Fruit fly (Drosophila melanogaster) whole organism, pupa: ENCODE data around the gene CG40472.

Experiments
- CG10348 ChIP-seq: fragments of 200-800 bp; sonication (Bioruptor generic); IDR thresholded peaks from 2 replicates; pipeline ENCODE4 v1.3.6; 2022; ENCODE audit warnings: missing biosample characterization, missing genetic modification characterization
- CG12605 ChIP-seq: fragments of 200-800 bp; sonication (Bioruptor generic); IDR thresholded peaks from 2 replicates; pipeline ENCODE4 v1.3.6; 2022; ENCODE audit warnings: missing biosample characterization, missing genetic modification characterization
- CG17806 ChIP-seq: fragments of 200-800 bp; sonication (Bioruptor generic); optimal IDR thresholded peaks from 2 replicates; lab custom pipeline; 2018; ENCODE audit warnings: missing biosample characterization, mild to moderate bottlenecking, missing genetic modification characterization, moderate library complexity
- CG32121 ChIP-seq: fragments of 200-800 bp; sonication (Bioruptor generic); IDR thresholded peaks from 2 replicates; pipeline ENCODE4 v1.3.6; 2022; ENCODE audit warnings: missing biosample characterization, missing genetic modification characterization
- CG34367 ChIP-seq: fragments of 200-800 bp; sonication (Bioruptor generic); optimal IDR thresholded peaks from 2 replicates; lab custom pipeline; 2018; ENCODE audit warnings: missing biosample characterization, mild to moderate bottlenecking, missing genetic modification characterization
- CG4496 ChIP-seq: fragments of 200-800 bp; sonication (Bioruptor generic); IDR thresholded peaks from 3 replicates; pipeline ENCODE4 v1.3.6; 2022; ENCODE audit warnings: missing biosample characterization, missing genetic modification characterization
- CG8159 ChIP-seq: fragments of 200-800 bp; sonication (Bioruptor generic); optimal IDR thresholded peaks from 3 replicates; lab custom pipeline; 2018; ENCODE audit warnings: missing biosample characterization, mild to moderate bottlenecking, missing genetic modification characterization, moderate library complexity
- CG9948 ChIP-seq: fragments of 200-800 bp; sonication (Bioruptor generic); optimal IDR thresholded peaks from 2 replicates; lab custom pipeline; 2018; ENCODE audit warnings: missing biosample characterization, mild to moderate bottlenecking, missing genetic modification characterization, moderate library complexity
- D1 ChIP-seq: fragments of 200-800 bp; sonication (Bioruptor generic); optimal IDR thresholded peaks from 2 replicates; lab custom pipeline; 2018; ENCODE audit warnings: missing biosample characterization, mild to moderate bottlenecking, missing genetic modification characterization, moderate library complexity
- EcR ChIP-seq: fragments of 200-800 bp; sonication (Bioruptor generic); optimal IDR thresholded peaks from 3 replicates; lab custom pipeline; 2019; ENCODE audit warnings: missing biosample characterization, missing genetic modification characterization, mild to moderate bottlenecking, moderate library complexity, missing genetic modification reagents
- Ets98B ChIP-seq: fragments of 200-800 bp; sonication (Bioruptor generic); IDR thresholded peaks from 2 replicates; pipeline ENCODE4 v1.3.6; 2022; ENCODE audit warnings: missing biosample characterization, missing genetic modification characterization
- Pif1A ChIP-seq: fragments of 200-800 bp; sonication (Bioruptor generic); optimal IDR thresholded peaks from 3 replicates; lab custom pipeline; 2016; ENCODE audit warnings: missing biosample characterization, missing genetic modification characterization
- Pif1B ChIP-seq: fragments of 200-800 bp; sonication (Bioruptor generic); optimal IDR thresholded peaks from 3 replicates; lab custom pipeline; 2016; ENCODE audit warnings: missing biosample characterization, missing genetic modification characterization
- fd96Ca ChIP-seq: fragments of 200-800 bp; sonication (Bioruptor generic); IDR thresholded peaks from 3 replicates; pipeline ENCODE4 v1.3.6; 2022; ENCODE audit warnings: missing biosample characterization, missing genetic modification characterization
- gl ChIP-seq: fragments of 200-800 bp; sonication (Bioruptor generic); optimal IDR thresholded peaks from 2 replicates; lab custom pipeline; 2018; ENCODE audit warnings: missing biosample characterization, mild to moderate bottlenecking, missing genetic modification characterization
- rn ChIP-seq: fragments of 200-800 bp; sonication (Bioruptor generic); IDR thresholded peaks from 2 replicates; pipeline ENCODE4 v1.3.6; 2022; ENCODE audit warnings: missing biosample characterization, missing genetic modification characterization

Gene CG40472

dm6 chr3L:24926882-24927281 is at the start of gene CG40472:
TSS of gene CG40472 (plus strand) at chr3L:24927130.
- TF ChIP-seq CG8159 (tag; lab: Kevin White, UChicago) (no peak), Ets98B (GFP tag; lab: Robert Waterston, UW) (no peak), CG17806 (tag; lab: Kevin White, UChicago) (no peak), Pif1B (GFP tag; lab: Kevin White, UChicago) (no peak), fd96Ca (no peak)

- TF ChIP-seq CG34367 (tag; lab: Kevin White, UChicago) (no peak), CG32121 (no peak), gl (tag; lab: Kevin White, UChicago) (no peak), CG17806 (tag; lab: Kevin White, UChicago) (no peak), CG4496 (GFP tag; lab: Robert Waterston, UW) (no peak), Ets98B (GFP tag; lab: Robert Waterston, UW) (no peak), D1 (tag; lab: Kevin White, UChicago) (no peak)
Measured at dm6 chr3L:24974970-24975369, 48.0 kb downstream of the CG40472 start.

- TF ChIP-seq EcR (GFP tag; lab: Kevin White, UChicago) = no peak
- no peak for TF ChIP-seq rn (GFP tag; lab: Robert Waterston, UW)
- no peak for TF ChIP-seq CG12605
- TF ChIP-seq CG17806 (tag; lab: Kevin White, UChicago) = no peak
- TF ChIP-seq CG9948 (tag; lab: Kevin White, UChicago) = no peak
- no peak for TF ChIP-seq Pif1A
- TF ChIP-seq CG10348 (GFP tag; lab: Robert Waterston, UW) = no peak
- TF ChIP-seq Ets98B (GFP tag; lab: Robert Waterston, UW) = no peak
- no peak for TF ChIP-seq D1 (tag; lab: Kevin White, UChicago)
Measured at dm6 chr3L:24975839-24976380, 49.0 kb downstream of the CG40472 start, which contains the start of gene ND-AGGG. TSS of gene ND-AGGG (plus strand) at chr3L:24976254.
